Fruit fly (Drosophila melanogaster) whole organism, wandering third instar larva: Measurements from ENCODE around the gene CG33128.

Experiments
- Abd-B ChIP-seq: fragments of >200 bp; optimal IDR thresholded peaks from 2 replicates; lab custom pipeline; 2017; ENCODE audit warnings: missing biosample characterization, missing genetic modification characterization
- CG32264 ChIP-seq: fragments of 200-800 bp; sonication (Bioruptor generic); optimal IDR thresholded peaks from 2 replicates; lab custom pipeline; 2016; ENCODE audit warnings: missing biosample characterization, missing genetic modification characterization
- CG9705 ChIP-seq: fragments of 200-800 bp; sonication (Bioruptor generic); optimal IDR thresholded peaks from 2 replicates; lab custom pipeline; 2018; ENCODE audit warnings: missing biosample characterization, mild to moderate bottlenecking, missing genetic modification characterization
- CrebA ChIP-seq: fragments of 200-800 bp; sonication (Bioruptor generic); optimal IDR thresholded peaks from 2 replicates; lab custom pipeline; 2016; ENCODE audit warnings: missing biosample characterization, mild to moderate bottlenecking, missing genetic modification characterization, borderline replicate concordance
- Dfd ChIP-seq: fragments of >200 bp; optimal IDR thresholded peaks from 2 replicates; lab custom pipeline; 2017; ENCODE audit warnings: missing biosample characterization, missing genetic modification characterization
- Dif ChIP-seq: fragments of 200-275, 200-300 bp; sonication (Bioruptor generic); optimal IDR thresholded peaks from 2 replicates; lab custom pipeline; 2018; ENCODE audit warnings: missing biosample characterization, missing genetic modification characterization; ENCODE audit not compliant: partially characterized antibody
- Hnf4 ChIP-seq: fragments of 200-800 bp; sonication (Bioruptor generic); optimal IDR thresholded peaks from 2 replicates; lab custom pipeline; 2016; ENCODE audit warnings: missing biosample characterization, mild to moderate bottlenecking, missing genetic modification characterization
- Hr78 ChIP-seq: fragments of >200 bp; optimal IDR thresholded peaks from 2 replicates; lab custom pipeline; 2017; ENCODE audit warnings: missing biosample characterization, missing genetic modification characterization
- Hr83 ChIP-seq: fragments of 200-300 bp; sonication (Bioruptor generic); optimal IDR thresholded peaks from 2 replicates; lab custom pipeline; 2016; ENCODE audit warnings: missing biosample characterization, mild to moderate bottlenecking, missing genetic modification characterization, moderate library complexity; ENCODE audit not compliant: poor library complexity, severe bottlenecking
- Jra ChIP-seq: sonication (Bioruptor generic); optimal IDR thresholded peaks from 2 replicates; lab custom pipeline; 2016; ENCODE audit warnings: missing biosample characterization, missing genetic modification characterization
- Mio ChIP-seq: sonication (Bioruptor generic); optimal IDR thresholded peaks from 2 replicates; lab custom pipeline; 2016; ENCODE audit warnings: missing biosample characterization, missing genetic modification characterization
- Myc ChIP-seq: fragments of >200 bp; optimal IDR thresholded peaks from 2 replicates; lab custom pipeline; 2017
- N ChIP-seq: fragments of >200 bp; optimal IDR thresholded peaks from 2 replicates; lab custom pipeline; 2018; ENCODE audit warnings: missing biosample characterization, missing external identifiers, missing genetic modification characterization
- OdsH ChIP-seq: fragments of 200-800 bp; sonication (Bioruptor generic); optimal IDR thresholded peaks from 2 replicates; lab custom pipeline; 2016; ENCODE audit warnings: missing biosample characterization, mild to moderate bottlenecking, missing genetic modification characterization
- Rel ChIP-seq, 2 experiments: fragments of 200-800 bp; sonication (Bioruptor generic) in 1 of 2; optimal IDR thresholded peaks; 2 replicates in 1 of 2; 3 replicates in 1 of 2; lab custom pipeline; 2016 to 2019; ENCODE audit warnings: mild to moderate bottlenecking in 2 of 2, missing biosample characterization in 2 of 2, missing genetic modification characterization in 2 of 2, moderate library complexity in 1 of 2
- Sp1 ChIP-seq: fragments of 200-800 bp; sonication (Bioruptor generic); optimal IDR thresholded peaks from 3 replicates; lab custom pipeline; 2019; ENCODE audit warnings: missing biosample characterization, mild to moderate bottlenecking, missing genetic modification characterization, moderate library complexity
- Vsx2 ChIP-seq: fragments of 200-300, 225-300 bp; sonication (Bioruptor generic); optimal IDR thresholded peaks from 2 replicates; lab custom pipeline; 2018; ENCODE audit warnings: missing biosample characterization, missing genetic modification characterization; ENCODE audit not compliant: partially characterized antibody
- br ChIP-seq: fragments of 200-800 bp; sonication (Bioruptor generic); optimal IDR thresholded peaks from 2 replicates; lab custom pipeline; 2016; ENCODE audit warnings: missing biosample characterization, missing genetic modification characterization
- brk ChIP-seq: fragments of 200-800 bp; sonication (Bioruptor generic); optimal IDR thresholded peaks from 2 replicates; lab custom pipeline; 2016; ENCODE audit warnings: missing biosample characterization, mild to moderate bottlenecking, missing genetic modification characterization
- dl ChIP-seq, 2 experiments: fragments of 175-275, 200-275 bp in 1 of 2; fragments of 200-275 bp in 1 of 2; sonication (Bioruptor generic); optimal IDR thresholded peaks; lab custom pipeline; 2018; ENCODE audit warnings: mild to moderate bottlenecking in 2 of 2, missing biosample characterization in 2 of 2, missing genetic modification characterization in 2 of 2, moderate library complexity in 2 of 2; ENCODE audit not compliant: partially characterized antibody in 2 of 2, insufficient read depth in 1 of 2
- dsf ChIP-seq: sonication (Bioruptor generic); optimal IDR thresholded peaks from 2 replicates; lab custom pipeline; 2016; ENCODE audit warnings: missing biosample characterization, missing genetic modification characterization, borderline replicate concordance
- ey ChIP-seq: fragments of 200-800 bp; sonication (Bioruptor generic); optimal IDR thresholded peaks from 2 replicates; lab custom pipeline; 2016; ENCODE audit warnings: missing biosample characterization, missing genetic modification characterization
- foxo ChIP-seq, 2 experiments: fragments of 200-800 bp; sonication (Bioruptor generic); optimal IDR thresholded peaks; 2 replicates in 1 of 2; 3 replicates in 1 of 2; lab custom pipeline; 2016 to 2017; ENCODE audit warnings: missing biosample characterization in 2 of 2, missing genetic modification characterization in 2 of 2
- h ChIP-seq: fragments of 200-800 bp; sonication (Bioruptor generic); optimal IDR thresholded peaks from 3 replicates; lab custom pipeline; 2016; ENCODE audit warnings: missing biosample characterization, mild to moderate bottlenecking, missing genetic modification characterization
- jim ChIP-seq: fragments of 175-275, 200-325 bp; sonication (Bioruptor generic); optimal IDR thresholded peaks from 2 replicates; lab custom pipeline; 2016; ENCODE audit warnings: missing biosample characterization, mild to moderate bottlenecking, missing genetic modification characterization
- lola ChIP-seq: fragments of >200 bp; optimal IDR thresholded peaks from 2 replicates; lab custom pipeline; 2017; ENCODE audit warnings: missing biosample characterization, missing genetic modification characterization
- pan ChIP-seq: fragments of >200 bp; optimal IDR thresholded peaks from 2 replicates; lab custom pipeline; 2017
- rgr ChIP-seq: fragments of 200-800 bp; sonication (Bioruptor generic); optimal IDR thresholded peaks from 3 replicates; lab custom pipeline; 2016; ENCODE audit warnings: missing biosample characterization, mild to moderate bottlenecking, missing genetic modification characterization
- sage ChIP-seq: fragments of 200-800 bp; sonication (Bioruptor generic); optimal IDR thresholded peaks from 2 replicates; lab custom pipeline; 2016; ENCODE audit warnings: missing biosample characterization, mild to moderate bottlenecking, missing genetic modification characterization
- tai ChIP-seq: sonication (Bioruptor generic); optimal IDR thresholded peaks from 2 replicates; lab custom pipeline; 2016; ENCODE audit warnings: missing biosample characterization, missing genetic modification characterization
- usp ChIP-seq: fragments of >200 bp; optimal IDR thresholded peaks from 2 replicates; lab custom pipeline; 2017; ENCODE audit warnings: missing biosample characterization, missing genetic modification characterization
- woc ChIP-seq: sonication (Bioruptor generic); optimal IDR thresholded peaks from 2 replicates; lab custom pipeline; 2016; ENCODE audit warnings: missing biosample characterization, mild to moderate bottlenecking, missing genetic modification characterization

Gene CG33128

DNA sequence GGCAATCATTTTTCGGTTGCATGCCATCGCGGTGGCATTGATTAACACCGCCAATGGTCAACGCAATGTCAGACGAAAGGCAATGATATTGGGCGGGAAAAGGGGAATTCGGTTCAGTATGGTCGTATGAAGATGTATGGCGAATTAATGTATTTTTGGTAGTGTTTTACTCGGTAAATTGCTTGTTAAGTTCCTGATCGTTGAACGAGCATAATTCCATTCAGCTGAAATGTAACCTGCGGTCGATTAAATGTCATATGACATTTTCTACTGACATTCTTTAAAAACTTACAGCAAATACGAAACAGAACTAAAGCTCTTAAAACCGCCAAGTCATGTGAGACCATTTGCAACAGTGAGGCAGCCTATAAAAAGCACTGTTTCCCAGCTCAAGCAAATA, 26.3 kb downstream of the CG33128 start, which contains the start of gene Or22a:
Gene Or22a, plus strand, starts transcription at position 301 of the 400 bp plus-strand sequence.
- no peak for TF ChIP-seq brk (GFP tag; lab: Kevin White, UChicago)
- TF ChIP-seq Dfd (GFP tag; lab: Kevin White, UChicago), result no peak
- no peak for TF ChIP-seq Rel (GFP tag; optimal IDR thresholded peaks at IDR 0.05; lab: Kevin White, UChicago)
- TF ChIP-seq Rel (tag; optimal IDR thresholded peaks at IDR 0.05; lab: Kevin White, UChicago), result no peak
- TF ChIP-seq Sp1 (GFP tag; lab: Kevin White, UChicago), result no peak
- TF ChIP-seq CG32264 (GFP tag; lab: Kevin White, UChicago), result no peak
- TF ChIP-seq Mio (GFP tag; lab: Kevin White, UChicago), result no peak
- no peak for TF ChIP-seq N (GFP tag; lab: Kevin White, UChicago)
- no peak for TF ChIP-seq Jra (GFP tag; lab: Kevin White, UChicago)
- TF ChIP-seq sage (GFP tag; lab: Kevin White, UChicago), result no peak
- TF ChIP-seq jim (GFP tag; lab: Kevin White, UChicago), result no peak
- TF ChIP-seq usp, result no peak
- TF ChIP-seq CG9705 (GFP tag; lab: Kevin White, UChicago), result no peak
- no peak for TF ChIP-seq pan (lab: Kevin White, UChicago)
- no peak for TF ChIP-seq h (GFP tag; lab: Kevin White, UChicago)

- TF ChIP-seq Abd-B (GFP tag; lab: Kevin White, UChicago) (no peak), ey (GFP tag; lab: Kevin White, UChicago) (no peak), tai (no peak), Dif (GFP tag; lab: Kevin White, UChicago) (no peak), Hr78 (GFP tag; lab: Kevin White, UChicago) (no peak), Hr83 (GFP tag; lab: Kevin White, UChicago) (no peak), br (GFP tag; lab: Kevin White, UChicago) (no peak), Dfd (GFP tag; lab: Kevin White, UChicago) (no peak), woc (GFP tag; lab: Kevin White, UChicago) (no peak), Myc (lab: Kevin White, UChicago) (no peak), sage (GFP tag; lab: Kevin White, UChicago) (no peak), OdsH (GFP tag; lab: Kevin White, UChicago) (no peak), rgr (no peak), Hnf4 (GFP tag; lab: Kevin White, UChicago) (no peak), Vsx2 (GFP tag; lab: Kevin White, UChicago) (no peak), CrebA (GFP tag; lab: Kevin White, UChicago) (no peak), lola (no peak), Mio (GFP tag; lab: Kevin White, UChicago) (no peak)
These were observed 28.5 kb downstream of the CG33128 start, which contains the start of gene Or22b for dm6 chr2L:1522397-1522796. Gene Or22b (plus strand): TSS chr2L:1522697.

DNA sequence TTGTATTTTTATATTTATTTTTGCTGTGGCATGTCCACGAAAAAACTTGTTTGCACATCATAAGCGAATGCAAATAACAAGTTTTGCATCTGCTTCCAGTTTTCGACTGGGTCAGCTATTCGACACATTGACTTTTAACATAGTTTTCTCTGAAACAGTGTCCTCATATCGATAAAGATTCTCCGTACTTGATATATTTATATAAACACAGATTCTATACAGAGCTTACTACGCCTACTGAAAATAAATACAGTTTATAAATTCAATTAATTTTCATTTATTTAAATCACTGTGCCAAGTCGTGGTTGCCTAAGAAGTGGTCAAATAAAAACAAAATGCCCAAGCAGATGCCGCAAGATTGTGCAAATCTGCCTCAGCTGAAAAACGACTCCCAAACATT, 41.4 kb downstream of the CG33128 start:
- TF ChIP-seq Abd-B (GFP tag; lab: Kevin White, UChicago) (no peak), N (GFP tag; lab: Kevin White, UChicago) (no peak), h (GFP tag; lab: Kevin White, UChicago) (no peak), dsf (GFP tag; lab: Kevin White, UChicago) (no peak), Mio (GFP tag; lab: Kevin White, UChicago) (no peak), br (GFP tag; lab: Kevin White, UChicago) (no peak), CrebA (GFP tag; lab: Kevin White, UChicago) (no peak), Hnf4 (GFP tag; lab: Kevin White, UChicago) (no peak), Jra (GFP tag; lab: Kevin White, UChicago) (no peak), Vsx2 (GFP tag; lab: Kevin White, UChicago) (no peak), dl (GFP tag; optimal IDR thresholded peaks at IDR 0.05; lab: Kevin White, UChicago; ENCODE audit: insufficient read depth in 1 of 2, partially characterized antibody in 2 of 2) (no peak), Myc (lab: Kevin White, UChicago) (no peak)
- TF ChIP-seq, all 38 proteins: peak for 0

dm6 chr2L:1538132-1538531, 44.3 kb downstream of the CG33128 start:
- TF ChIP-seq sage (GFP tag; lab: Kevin White, UChicago) (no peak), foxo (GFP tag; optimal IDR thresholded peaks at IDR 0.05; lab: Kevin White, UChicago) (peak in 1 of 2 experiments; percentile 7)
